Worm (Caenorhabditis elegans): ENCODE results near the gene ZK1290.15.

Gene ZK1290.15

ce11 chrII:7553806-7554205 lies 30.4 kb downstream of the ZK1290.15 start, which contains the start of gene ZK1290.10:
Gene ZK1290.10 (minus strand): TSS chrII:7553906.
- TF ChIP-seq unc-62 (GFP tag; optimal IDR thresholded peaks at IDR 0.05): no peak
- no peak for TF ChIP-seq B0336.3 (GFP tag; IDR thresholded peaks at IDR 0.05)
- TF ChIP-seq Y56A3A.18 (GFP tag; IDR thresholded peaks at IDR 0.05): 0 out of 2 replicates have a peak, but pooled peaks have one; percentile 32
- TF ChIP-seq repo-1 (tag; optimal IDR thresholded peaks at IDR 0.05): no peak

DNA sequence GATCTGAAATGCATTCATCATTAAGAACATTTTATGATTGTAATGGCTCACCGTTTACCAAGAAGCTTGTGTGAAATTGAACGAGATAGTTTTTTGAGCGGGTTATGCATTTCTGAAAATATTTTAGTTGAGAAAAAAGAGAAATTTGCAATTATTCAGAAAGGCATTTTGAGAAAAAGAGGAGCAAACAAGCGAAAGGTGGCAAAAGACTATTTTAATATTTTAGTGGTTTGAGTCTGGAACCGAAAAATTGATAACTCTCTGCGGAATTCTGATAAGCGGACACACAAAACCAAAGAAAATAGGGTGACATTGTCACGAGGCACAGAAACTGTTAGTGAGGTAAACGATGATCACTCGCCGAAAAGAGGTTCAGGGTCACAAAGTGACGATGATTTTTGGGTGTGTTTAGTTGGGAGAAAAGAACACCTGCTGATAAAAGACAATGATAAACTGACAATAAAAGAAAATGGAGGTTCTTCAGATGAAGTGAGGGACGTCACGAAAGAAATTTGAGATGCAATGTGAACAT lies 31.4 kb downstream of the ZK1290.15 start:
- peak; percentile 49 for TF ChIP-seq atf-7 (tag; optimal IDR thresholded peaks at IDR 0.05)
- TF ChIP-seq attf-5 (GFP tag; optimal IDR thresholded peaks at IDR 0.05): peak; percentile 10
- TF ChIP-seq Y53G8AR.9 (GFP tag; conservative IDR thresholded peaks at IDR 0.05): 0 out of 2 replicates have a peak, but pooled peaks have one; percentile 44
- peak; percentile 36 for TF ChIP-seq madf-10 (tag; optimal IDR thresholded peaks at IDR 0.05)
- peak; percentile 97 for TF ChIP-seq nhr-80 (tag; optimal IDR thresholded peaks at IDR 0.05)
- TF ChIP-seq dox-1 (GFP tag; IDR thresholded peaks at IDR 0.05): peak; percentile 69
- TF ChIP-seq nhr-90 (tag; optimal IDR thresholded peaks at IDR 0.05): peak; percentile 23
- TF ChIP-seq lin-40 (tag; optimal IDR thresholded peaks at IDR 0.05): peak; percentile 2
- no peak for TF ChIP-seq K11D2.4 (GFP tag; IDR thresholded peaks at IDR 0.05)
- TF ChIP-seq pha-4 (tag; optimal IDR thresholded peaks at IDR 0.05): no peak
- no peak for TF ChIP-seq tbx-9 (tag; optimal IDR thresholded peaks at IDR 0.05; ENCODE audit: borderline replicate concordance)
- peak; percentile 46 for TF ChIP-seq tbp1 (GFP tag; optimal IDR thresholded peaks at IDR 0.05)
- TF ChIP-seq lsy-27 (tag; optimal IDR thresholded peaks at IDR 0.05; ENCODE audit: borderline replicate concordance, insufficient read depth): no peak
- TF ChIP-seq nfyb-1 (GFP tag; IDR thresholded peaks at IDR 0.05): 0 out of 2 replicates have a peak, but pooled peaks have one; percentile 13
- no peak for TF ChIP-seq Y79H2A.3 (GFP tag; conservative IDR thresholded peaks at IDR 0.05)
- no peak for TF ChIP-seq hlh-12 (tag; optimal IDR thresholded peaks at IDR 0.05)
- TF ChIP-seq mxl-1 (tag; optimal IDR thresholded peaks at IDR 0.05): no peak
- peak in 1 of 2 experiments; percentile 31 for TF ChIP-seq let-607 (tag; optimal IDR thresholded peaks at IDR 0.05)

ce11 chrII:7555454-7555853 lies 32.1 kb downstream of the ZK1290.15 start, which contains the start of gene ZK1290.14:
Gene ZK1290.14 (minus strand): TSS chrII:7555592.
- TF ChIP-seq egrh-3 (GFP tag; IDR thresholded peaks at IDR 0.05): no peak
- TF ChIP-seq cebp-1 (GFP tag; IDR thresholded peaks at IDR 0.05): no peak
- no peak for TF ChIP-seq cebp-1 (tag; optimal IDR thresholded peaks at IDR 0.05)
- no peak for TF ChIP-seq ztf-25 (GFP tag; IDR thresholded peaks at IDR 0.05)
- TF ChIP-seq let-526 (GFP tag; IDR thresholded peaks at IDR 0.05): no peak

DNA sequence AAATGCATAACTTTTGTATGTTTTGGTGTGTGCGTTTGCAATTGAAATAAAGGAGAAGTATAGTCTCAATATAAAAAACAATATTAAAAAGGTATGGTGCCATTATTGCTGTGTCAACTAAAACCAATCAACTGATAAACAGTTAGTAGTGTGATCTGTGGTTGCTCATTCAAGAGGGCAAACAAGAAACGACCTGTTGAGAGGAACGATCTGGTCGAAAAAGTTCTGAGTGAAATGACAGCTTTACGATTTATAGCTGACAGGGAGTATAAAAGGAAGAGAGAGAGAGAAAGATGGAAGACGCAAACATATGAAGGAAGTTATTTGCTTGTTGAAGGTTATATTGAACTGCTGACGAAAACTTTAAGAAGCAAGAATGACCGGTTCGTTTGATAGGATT lies 34.6 kb downstream of the ZK1290.15 start:
- TF ChIP-seq atf-7 (tag; optimal IDR thresholded peaks at IDR 0.05): no peak
- peak; percentile 21 for TF ChIP-seq unc-62 (GFP tag; optimal IDR thresholded peaks at IDR 0.05)
- no peak for TF ChIP-seq hmg-20 (GFP tag; IDR thresholded peaks at IDR 0.05)
- TF ChIP-seq nhr-80 (tag; optimal IDR thresholded peaks at IDR 0.05): peak; percentile 89

ce11 chrII:7558864-7559263 lies 35.5 kb downstream of the ZK1290.15 start:
- TF ChIP-seq cebp-1 (GFP tag; IDR thresholded peaks at IDR 0.05) (no peak), cebp-1 (tag; optimal IDR thresholded peaks at IDR 0.05) (no peak), bed-2 (GFP tag; IDR thresholded peaks at IDR 0.05) (no peak), snpc-3.4 (tag; optimal IDR thresholded peaks at IDR 0.05) (no peak), ztf-26 (tag; optimal IDR thresholded peaks at IDR 0.05) (no peak), gei-17 (GFP tag; optimal IDR thresholded peaks at IDR 0.05) (no peak), lin-40 (tag; optimal IDR thresholded peaks at IDR 0.05) (no peak), ccch-3 (GFP tag; optimal IDR thresholded peaks at IDR 0.05) (no peak), ztf-6 (GFP tag; IDR thresholded peaks at IDR 0.05) (no peak), ceh-79 (tag; optimal IDR thresholded peaks at IDR 0.05) (no peak), F57A8.1 (GFP tag; optimal IDR thresholded peaks at IDR 0.05) (no peak), tbp1 (GFP tag; optimal IDR thresholded peaks at IDR 0.05) (no peak), F57C9.4 (tag; optimal IDR thresholded peaks at IDR 0.05) (no peak)

All from whole organism, young adult.